Worm (Caenorhabditis elegans) whole organism, young adult: ENCODE measurements around the gene tut-1.
A peak's percentile ranks its signal among the peaks of the same experiment; 100 is the strongest.
"Not testable (repeated sequence)": the region's sequence is repeated elsewhere in the genome, so short reads cannot be mapped to it uniquely, and the experiment has no call there.

ENCODE experiments used
- D2030.7 ChIP-seq: fragments of 200-800 bp; sonication (Bioruptor generic); IDR thresholded peaks from 2 replicates; pipeline ENCODE4 v1.3.6; 2022; ENCODE audit warnings: missing genetic modification reagents, missing genetic modification characterization, missing compliant biosample characterization
- F22D6.2 ChIP-seq: sonication (generic microtip); optimal IDR thresholded peaks from 2 replicates; lab custom pipeline; 2016; ENCODE audit warnings: mild to moderate bottlenecking, missing genetic modification characterization, missing compliant biosample characterization
- F23B12.7 ChIP-seq: sonication (generic microtip); optimal IDR thresholded peaks from 2 replicates; lab custom pipeline; 2017; ENCODE audit warnings: missing genetic modification characterization, mild to moderate bottlenecking, missing compliant biosample characterization, antibody characterized with exemption, moderate library complexity; ENCODE audit not compliant: insufficient read depth
- F39B2.1 ChIP-seq: fragments of 200-800 bp; sonication (Bioruptor generic); IDR thresholded peaks from 2 replicates; pipeline ENCODE4 v1.3.6; 2022; ENCODE audit warnings: missing genetic modification reagents, missing genetic modification characterization, missing compliant biosample characterization
- F52B5.7 ChIP-seq: sonication (generic microtip); optimal IDR thresholded peaks from 2 replicates; lab custom pipeline; 2016; ENCODE audit warnings: mild to moderate bottlenecking, missing genetic modification characterization, missing compliant biosample characterization
- F55B11.4 ChIP-seq: sonication (generic microtip); optimal IDR thresholded peaks from 2 replicates; lab custom pipeline; 2016; ENCODE audit warnings: missing compliant biosample characterization, missing genetic modification characterization, borderline replicate concordance; ENCODE audit not compliant: insufficient read depth
- F57C9.4 ChIP-seq: sonication (generic microtip); optimal IDR thresholded peaks from 2 replicates; lab custom pipeline; 2017; ENCODE audit warnings: mild to moderate bottlenecking, missing genetic modification characterization, missing compliant biosample characterization
- aptf-3 ChIP-seq: fragments of 200-800 bp; sonication (Bioruptor generic); IDR thresholded peaks from 2 replicates; pipeline ENCODE4 v1.3.6; 2022; ENCODE audit warnings: missing genetic modification characterization, missing compliant biosample characterization
- atf-7 ChIP-seq: sonication (generic microtip); optimal IDR thresholded peaks from 2 replicates; lab custom pipeline; 2017; ENCODE audit warnings: mild to moderate bottlenecking, missing genetic modification characterization, missing compliant biosample characterization
- attf-5 ChIP-seq: fragments of 200-800 bp; sonication (Bioruptor generic); optimal IDR thresholded peaks from 2 replicates; lab custom pipeline; 2018; ENCODE audit warnings: mild to moderate bottlenecking, missing genetic modification characterization, missing compliant biosample characterization
- ccch-3 ChIP-seq: fragments of 200-800 bp; sonication (Bioruptor generic); optimal IDR thresholded peaks from 2 replicates; lab custom pipeline; 2018; ENCODE audit warnings: mild to moderate bottlenecking, missing genetic modification characterization, missing compliant biosample characterization
- cebp-2 ChIP-seq: fragments of 200-800 bp; sonication (Bioruptor generic); IDR thresholded peaks from 2 replicates; pipeline ENCODE4 v1.3.6; 2022; ENCODE audit warnings: missing genetic modification characterization, missing compliant biosample characterization
- ceh-27 ChIP-seq: fragments of 200-800 bp; sonication (Bioruptor generic); optimal IDR thresholded peaks from 2 replicates; lab custom pipeline; 2018; ENCODE audit warnings: mild to moderate bottlenecking, missing genetic modification characterization, moderate library complexity, missing compliant biosample characterization
- chd-7 ChIP-seq: sonication (generic microtip); optimal IDR thresholded peaks from 2 replicates; lab custom pipeline; 2016; ENCODE audit warnings: mild to moderate bottlenecking, missing genetic modification characterization, moderate library complexity, missing compliant biosample characterization
- dpff-1 ChIP-seq: sonication (generic microtip); optimal IDR thresholded peaks from 2 replicates; lab custom pipeline; 2017; ENCODE audit warnings: mild to moderate bottlenecking, missing genetic modification characterization, missing compliant biosample characterization
- egl-18 ChIP-seq: fragments of 200-800 bp; sonication (Bioruptor generic); IDR thresholded peaks from 2 replicates; pipeline ENCODE4 v1.3.6; 2022; ENCODE audit warnings: missing genetic modification reagents, missing genetic modification characterization, missing compliant biosample characterization
- egl-44 ChIP-seq: fragments of 200-800 bp; sonication (Bioruptor generic); IDR thresholded peaks from 2 replicates; pipeline ENCODE4 v1.3.6; 2022; ENCODE audit warnings: missing genetic modification reagents, missing genetic modification characterization, missing compliant biosample characterization
- egrh-3 ChIP-seq: fragments of 200-800 bp; sonication (Bioruptor generic); IDR thresholded peaks from 2 replicates; pipeline ENCODE4 v1.3.6; 2022; ENCODE audit warnings: missing genetic modification reagents, missing genetic modification characterization, missing compliant biosample characterization
- gei-17 ChIP-seq: fragments of 200-800 bp; sonication (Bioruptor generic); optimal IDR thresholded peaks from 2 replicates; lab custom pipeline; 2018; ENCODE audit warnings: mild to moderate bottlenecking, missing genetic modification characterization, missing compliant biosample characterization
- lin-26 ChIP-seq: fragments of 200-800 bp; sonication (Bioruptor generic); IDR thresholded peaks from 2 replicates; pipeline ENCODE4 v1.3.6; 2022; ENCODE audit warnings: missing genetic modification reagents, missing genetic modification characterization, missing compliant biosample characterization
- lin-40 ChIP-seq: sonication (generic microtip); optimal IDR thresholded peaks from 2 replicates; lab custom pipeline; 2016; ENCODE audit warnings: missing genetic modification characterization, mild to moderate bottlenecking, missing compliant biosample characterization, missing genotype, missing genetic modification reagents
- lsl-1 ChIP-seq: fragments of 200-800 bp; sonication (Bioruptor generic); optimal IDR thresholded peaks from 2 replicates; lab custom pipeline; 2018; ENCODE audit warnings: mild to moderate bottlenecking, missing genetic modification characterization, moderate library complexity, missing compliant biosample characterization
- madf-10 ChIP-seq: sonication (generic microtip); optimal IDR thresholded peaks from 2 replicates; lab custom pipeline; 2016; ENCODE audit warnings: mild to moderate bottlenecking, missing genetic modification characterization, missing compliant biosample characterization
- madf-6 ChIP-seq: fragments of 200-800 bp; sonication (Bioruptor generic); IDR thresholded peaks from 2 replicates; pipeline ENCODE4 v1.3.6; 2022; ENCODE audit warnings: missing genetic modification reagents, missing genetic modification characterization, missing compliant biosample characterization
- mxl-1 ChIP-seq: sonication (generic microtip); optimal IDR thresholded peaks from 2 replicates; lab custom pipeline; 2016; ENCODE audit warnings: missing genetic modification characterization, missing compliant biosample characterization
- nfya-1 ChIP-seq: sonication (generic microtip); optimal IDR thresholded peaks from 2 replicates; lab custom pipeline; 2017; ENCODE audit warnings: antibody characterized with exemption, missing compliant biosample characterization, missing genetic modification characterization, borderline replicate concordance; ENCODE audit not compliant: insufficient read depth
- nfya-2 ChIP-seq: fragments of 200-800 bp; sonication (Bioruptor generic); IDR thresholded peaks from 2 replicates; pipeline ENCODE4 v1.3.6; 2022; ENCODE audit warnings: missing genetic modification reagents, missing genetic modification characterization, missing compliant biosample characterization
- pbrm-1 ChIP-seq: fragments of 200-800 bp; sonication (Bioruptor generic); IDR thresholded peaks from 2 replicates; pipeline ENCODE4 v1.3.6; 2022; ENCODE audit warnings: missing genetic modification reagents, missing genetic modification characterization, missing compliant biosample characterization
- snpc-1.1 ChIP-seq: sonication (generic microtip); optimal IDR thresholded peaks from 2 replicates; lab custom pipeline; 2017; ENCODE audit warnings: missing genetic modification characterization, mild to moderate bottlenecking, missing compliant biosample characterization, antibody characterized with exemption, moderate library complexity, missing genotype, missing genetic modification reagents; ENCODE audit not compliant: insufficient read depth
- snpc-1.3 ChIP-seq: sonication (generic microtip); optimal IDR thresholded peaks from 2 replicates; lab custom pipeline; 2017; ENCODE audit warnings: missing genetic modification characterization, mild to moderate bottlenecking, missing compliant biosample characterization, antibody characterized with exemption, moderate library complexity, missing genotype, missing genetic modification reagents; ENCODE audit not compliant: insufficient read depth
- snpc-3.4 ChIP-seq: sonication (generic microtip); optimal IDR thresholded peaks from 2 replicates; lab custom pipeline; 2017; ENCODE audit warnings: missing genetic modification characterization, mild to moderate bottlenecking, missing compliant biosample characterization, antibody characterized with exemption, moderate library complexity, missing genotype, missing genetic modification reagents
- sptf-2 ChIP-seq: fragments of 200-800 bp; sonication (Bioruptor generic); optimal IDR thresholded peaks from 2 replicates; lab custom pipeline; 2018; ENCODE audit warnings: mild to moderate bottlenecking, missing genetic modification characterization, missing compliant biosample characterization
- tbp1 ChIP-seq: fragments of 200-800 bp; sonication (Bioruptor generic); optimal IDR thresholded peaks from 2 replicates; lab custom pipeline; 2018; ENCODE audit warnings: mild to moderate bottlenecking, missing genetic modification characterization, missing compliant biosample characterization
- ztf-18 ChIP-seq: sonication (generic microtip); optimal IDR thresholded peaks from 2 replicates; lab custom pipeline; 2016; ENCODE audit warnings: missing genotype, mild to moderate bottlenecking, missing genetic modification characterization, missing compliant biosample characterization
- ztf-26 ChIP-seq: sonication (generic microtip); optimal IDR thresholded peaks from 2 replicates; lab custom pipeline; 2017; ENCODE audit warnings: missing genetic modification characterization, missing compliant biosample characterization
- ztf-28 ChIP-seq: fragments of 200-800 bp; sonication (Bioruptor generic); IDR thresholded peaks from 2 replicates; pipeline ENCODE4 v1.3.6; 2022; ENCODE audit warnings: missing genetic modification reagents, missing genetic modification characterization, missing compliant biosample characterization

tut-1 gene

DNA sequence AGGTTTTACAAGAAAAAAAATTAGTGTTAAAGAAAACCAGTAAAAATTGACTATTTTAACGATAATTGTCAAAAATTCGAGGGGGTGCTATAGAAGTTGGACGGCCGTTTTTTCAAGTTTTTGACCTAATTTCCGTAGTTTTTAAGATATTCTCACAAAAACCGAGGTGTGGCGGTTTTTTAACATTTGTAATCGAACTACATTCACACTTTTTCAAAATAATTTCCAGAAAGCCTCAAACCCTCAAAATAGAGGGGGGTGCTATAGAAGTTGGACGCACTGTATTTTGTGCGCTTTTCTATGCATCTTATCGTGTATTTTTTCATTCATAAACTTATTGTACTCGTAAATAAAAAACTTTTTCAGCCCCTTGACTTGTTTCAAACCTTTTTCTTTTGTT, 10.1 kb downstream of the tut-1 start, which contains the start of gene F29C4.4:
Gene F29C4.4, plus strand, starts transcription at position 301 of the 400 bp plus-strand sequence.
- not testable (repeated sequence) for TF ChIP-seq madf-10 (tag; lab: Kevin White, UChicago); cebp-2 (GFP tag; lab: Robert Waterston, UW); ccch-3 (GFP tag; lab: Kevin White, UChicago)
- TF ChIP-seq, all 124 proteins: peak for 0; not testable (repeated sequence) for 124

DNA sequence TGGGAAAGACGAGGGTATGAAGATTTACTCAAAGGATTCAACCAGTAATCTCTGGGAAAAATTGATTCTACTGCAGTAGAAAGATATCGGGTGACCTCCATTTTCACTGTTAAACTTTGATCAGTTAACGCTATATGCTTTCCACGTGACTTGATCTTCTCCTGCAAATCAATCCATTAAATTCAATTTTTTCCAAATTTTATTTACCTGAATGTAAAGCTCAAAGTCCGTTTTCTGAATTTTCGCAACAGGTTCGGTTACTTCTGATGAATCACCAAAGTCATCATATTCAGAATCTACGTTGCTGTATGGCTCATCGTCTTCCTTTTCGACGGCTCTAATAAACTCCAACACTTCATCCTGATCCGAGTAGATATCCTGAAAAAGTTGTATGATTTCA, 12.2 kb downstream of the tut-1 start, which contains the start of gene B0545.4:
Gene B0545.4, minus strand, starts transcription at position 101 of the 400 bp plus-strand sequence.
- TF ChIP-seq pbrm-1 = no peak
- TF ChIP-seq ztf-18 (tag; lab: Kevin White, UChicago) = no peak
- TF ChIP-seq cebp-2 (GFP tag; lab: Robert Waterston, UW) = no peak
- no peak for TF ChIP-seq gei-17
- TF ChIP-seq D2030.7 (GFP tag; lab: Robert Waterston, UW) = no peak
- no peak for TF ChIP-seq lin-26 (GFP tag; lab: Robert Waterston, UW)
- TF ChIP-seq attf-5 (GFP tag; lab: Kevin White, UChicago) = no peak
- TF ChIP-seq F55B11.4 (tag; lab: Kevin White, UChicago) = no peak
- TF ChIP-seq snpc-1.3 (tag; lab: Kevin White, UChicago) = no peak
- TF ChIP-seq lsl-1 (GFP tag; lab: Kevin White, UChicago) = no peak
- TF ChIP-seq snpc-3.4 = no peak
- no peak for TF ChIP-seq mxl-1 (tag; lab: Kevin White, UChicago)
- no peak for TF ChIP-seq ztf-28 (GFP tag; lab: Robert Waterston, UW)
- no peak for TF ChIP-seq F39B2.1 (GFP tag; lab: Robert Waterston, UW)
- no peak for TF ChIP-seq ztf-26 (tag; lab: Kevin White, UChicago)

DNA sequence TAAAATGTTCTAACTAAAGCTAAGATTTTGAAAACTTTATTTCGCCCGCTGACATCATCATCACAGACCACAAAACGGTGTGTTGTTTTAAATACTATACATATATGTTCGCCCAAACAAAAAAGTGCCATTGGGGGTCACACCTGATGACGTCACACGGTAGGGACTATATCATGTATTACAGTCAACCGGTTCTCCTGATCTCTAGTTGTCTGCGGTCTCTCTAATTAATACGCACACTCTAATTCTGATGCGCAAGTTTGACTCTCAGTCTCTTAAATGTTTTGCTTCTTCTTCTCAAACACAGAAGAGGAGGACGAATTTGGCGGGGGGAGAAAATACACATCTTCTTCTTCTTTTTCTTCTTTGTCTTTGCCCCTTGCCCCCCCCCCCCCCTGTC, 18.7 kb downstream of the tut-1 start:
- TF ChIP-seq pbrm-1 (no peak), dpff-1 (no peak), aptf-3 (GFP tag; lab: Robert Waterston, UW) (no peak), egl-44 (GFP tag; lab: Robert Waterston, UW) (no peak), sptf-2 (no peak), snpc-1.1 (tag; lab: Kevin White, UChicago) (no peak), egrh-3 (GFP tag; lab: Robert Waterston, UW) (0 out of 2 replicates have a peak, but pooled peaks have one; percentile 10), nfya-2 (GFP tag; lab: Robert Waterston, UW) (no peak), F52B5.7 (tag; lab: Kevin White, UChicago) (no peak), tbp1 (GFP tag; lab: Kevin White, UChicago) (no peak), ceh-27 (GFP tag; lab: Kevin White, UChicago) (peak; percentile 28), lin-40 (peak; percentile 59), atf-7 (tag; lab: Kevin White, UChicago) (peak; percentile 37)
- TF ChIP-seq, all 124 proteins: peak for 4

DNA sequence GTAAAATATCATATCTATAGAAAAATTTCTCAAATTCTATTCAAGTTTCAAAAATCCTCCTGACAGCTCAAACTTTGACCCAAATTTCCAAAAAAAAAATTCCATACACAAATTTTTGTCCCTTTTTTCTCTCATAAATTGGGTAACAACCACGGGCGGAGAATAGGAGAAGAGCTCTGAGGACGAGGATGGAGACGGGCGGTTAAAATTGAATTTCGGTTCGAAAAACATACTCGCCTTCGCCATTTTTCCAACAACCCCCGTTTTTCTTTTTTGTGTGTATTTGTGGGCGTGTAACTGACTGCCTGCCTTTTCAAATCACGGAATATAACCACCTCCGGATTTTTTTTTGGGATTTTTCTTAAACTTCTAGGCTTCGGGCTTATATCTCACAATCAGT, 23.8 kb downstream of the tut-1 start:
- TF ChIP-seq sptf-2 (no peak), F22D6.2 (tag; lab: Kevin White, UChicago) (no peak), F57C9.4 (tag; lab: Kevin White, UChicago) (no peak), F23B12.7 (no peak), egl-18 (GFP tag; lab: Robert Waterston, UW) (no peak), madf-6 (GFP tag; lab: Robert Waterston, UW) (no peak), chd-7 (no peak), nfya-1 (no peak), snpc-1.3 (tag; lab: Kevin White, UChicago) (no peak), mxl-1 (tag; lab: Kevin White, UChicago) (no peak)
